Fruit fly (Drosophila melanogaster) whole organism: ENCODE data around the gene CG9444.

ENCODE experiments used
- CG8478 ChIP-seq: fragments of >200 bp; optimal IDR thresholded peaks from 2 replicates; lab custom pipeline; 2018; ENCODE audit warnings: inconsistent platforms
- Dll ChIP-seq: fragments of >200 bp; optimal IDR thresholded peaks from 2 replicates; lab custom pipeline; 2017
- psq ChIP-seq: fragments of >200 bp; optimal IDR thresholded peaks from 2 replicates; lab custom pipeline; 2017
- usp ChIP-seq: fragments of >200 bp; optimal IDR thresholded peaks from 2 replicates; lab custom pipeline; 2017; ENCODE audit warnings: missing biosample characterization, missing genetic modification characterization, mixed read lengths

DNA sequence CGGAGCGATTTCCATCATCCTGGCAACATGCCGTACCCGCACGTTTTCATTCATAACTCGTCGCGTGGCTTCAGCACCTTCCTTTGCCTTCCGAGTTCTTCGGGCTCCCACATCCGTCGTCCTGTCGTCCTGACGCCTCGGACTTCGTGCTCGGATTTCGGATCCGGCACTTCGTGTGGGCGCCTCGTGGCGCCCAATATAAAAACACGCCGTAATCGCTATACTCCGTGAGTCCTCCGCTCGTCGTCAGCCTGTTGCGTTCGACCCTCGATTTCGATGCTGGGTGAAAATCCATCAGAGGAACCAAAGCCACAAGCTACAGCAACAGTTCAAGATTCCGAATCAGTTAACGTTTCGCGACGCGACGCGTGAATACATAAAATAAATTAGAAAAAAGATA is 43.8 kb downstream of the CG9444 start:
- no peak for TF ChIP-seq psq
- TF ChIP-seq usp (GFP tag; lab: Kevin White, UChicago) = no peak
- TF ChIP-seq CG8478 = no peak
- TF ChIP-seq Dll (lab: Kevin White, UChicago) = no peak
